Worm (Caenorhabditis elegans) whole organism, L4 larva: ENCODE results near the gene fbxa-36.

Experiments used
- F37D6.2 ChIP-seq: sonication (generic microtip); optimal IDR thresholded peaks from 2 replicates; lab custom pipeline; 2016; ENCODE audit warnings: mild to moderate bottlenecking, missing genetic modification characterization, missing compliant biosample characterization
- Y48G9A.11 ChIP-seq: fragments of 200-800 bp; sonication (Bioruptor generic); IDR thresholded peaks from 2 replicates; pipeline ENCODE4 v1.3.6; 2022; ENCODE audit warnings: missing genetic modification reagents, missing genetic modification characterization, missing compliant biosample characterization
- Y75B8A.6 ChIP-seq: fragments of 200-800 bp; sonication (Bioruptor generic); IDR thresholded peaks from 2 replicates; pipeline ENCODE4 v1.3.6; 2022; ENCODE audit warnings: missing genetic modification reagents, missing genetic modification characterization, missing compliant biosample characterization
- aha-1 ChIP-seq: fragments of 150-350 bp; peaks from one replicate; lab custom pipeline; 2014; ENCODE audit warnings: missing biosample characterization, missing genetic modification characterization
- aly-2 ChIP-seq: sonication (generic microtip); optimal IDR thresholded peaks from 2 replicates; lab custom pipeline; 2018; ENCODE audit warnings: missing biosample characterization, missing genetic modification characterization
- arid-1 ChIP-seq: fragments of 200-800 bp; sonication (Bioruptor generic); conservative IDR thresholded peaks from 2 replicates; pipeline ENCODE4 v1.3.6; 2022; ENCODE audit warnings: missing genetic modification reagents, missing genetic modification characterization, missing compliant biosample characterization
- attf-4 ChIP-seq: sonication (generic microtip); optimal IDR thresholded peaks from 3 replicates; lab custom pipeline; 2017; ENCODE audit warnings: missing biosample characterization, missing genetic modification characterization
- ceh-44 ChIP-seq: fragments of 200-800 bp; sonication (Bioruptor generic); IDR thresholded peaks from 2 replicates; pipeline ENCODE4 v1.3.6; 2022; ENCODE audit warnings: missing genetic modification reagents, missing genetic modification characterization, missing compliant biosample characterization
- ceh-82 ChIP-seq: sonication (generic microtip); optimal IDR thresholded peaks from 2 replicates; lab custom pipeline; 2017; ENCODE audit warnings: missing biosample characterization, missing genetic modification characterization
- daf-16 ChIP-seq, 3 experiments: sonication (generic microtip); optimal IDR thresholded peaks; 2 replicates each; lab custom pipeline; 2016 to 2017; ENCODE audit warnings: missing genetic modification characterization in 3 of 3, missing genetic modification reagents in 3 of 3, mild to moderate bottlenecking in 2 of 3, missing compliant biosample characterization in 2 of 3, missing biosample characterization in 1 of 3, moderate library complexity in 1 of 3
- daf-19 ChIP-seq: fragments of 200-800 bp; sonication (Bioruptor generic); conservative IDR thresholded peaks from 2 replicates; pipeline ENCODE4 v1.3.6; 2022; ENCODE audit warnings: missing genetic modification characterization, missing compliant biosample characterization
- daf-8 ChIP-seq: fragments of 200-800 bp; sonication (Bioruptor generic); IDR thresholded peaks from 2 replicates; pipeline ENCODE4 v1.3.6; 2022; ENCODE audit warnings: missing genetic modification characterization, missing compliant biosample characterization
- dmd-6 ChIP-seq: fragments of 200-800 bp; sonication (Bioruptor generic); IDR thresholded peaks from 2 replicates; pipeline ENCODE4 v1.3.6; 2022; ENCODE audit warnings: missing genetic modification reagents, missing genetic modification characterization, missing compliant biosample characterization
- dpl-1 ChIP-seq: fragments of 150-350 bp; optimal IDR thresholded peaks from 2 replicates; lab custom pipeline; 2014; ENCODE audit warnings: missing biosample characterization, missing genetic modification reagents, missing genetic modification characterization
- duxl-1 ChIP-seq: sonication (generic microtip); optimal IDR thresholded peaks from 2 replicates; lab custom pipeline; 2016; ENCODE audit warnings: mild to moderate bottlenecking, missing genetic modification characterization, moderate library complexity, missing compliant biosample characterization; ENCODE audit not compliant: poor library complexity
- dve-1 ChIP-seq: sonication (generic microtip); optimal IDR thresholded peaks from 2 replicates; lab custom pipeline; 2017; ENCODE audit warnings: antibody characterized with exemption, mild to moderate bottlenecking, missing genetic modification characterization, missing compliant biosample characterization; ENCODE audit not compliant: insufficient read depth
- egl-27 ChIP-seq: sonication (generic microtip); optimal IDR thresholded peaks from 3 replicates; lab custom pipeline; 2017; ENCODE audit warnings: missing biosample characterization, missing genetic modification reagents, missing genetic modification characterization
- egl-43 ChIP-seq: fragments of 200-800 bp; sonication (Bioruptor generic); IDR thresholded peaks from 2 replicates; pipeline ENCODE4 v1.3.6; 2022; ENCODE audit warnings: missing genetic modification reagents, missing genetic modification characterization, missing compliant biosample characterization
- fkh-10 ChIP-seq: fragments of 150-350 bp; optimal IDR thresholded peaks from 2 replicates; lab custom pipeline; 2014; ENCODE audit warnings: missing biosample characterization, missing genetic modification reagents, missing genetic modification characterization
- hif-1 ChIP-seq, 2 experiments: sonication (generic microtip); optimal IDR thresholded peaks; 2 replicates each; lab custom pipeline; 2016 to 2017; ENCODE audit warnings: missing compliant biosample characterization in 2 of 2, missing genetic modification characterization in 2 of 2, missing genetic modification reagents in 2 of 2, missing genotype in 2 of 2, mild to moderate bottlenecking in 1 of 2
- hlh-11 ChIP-seq: fragments of 200-800 bp; sonication (Bioruptor generic); optimal IDR thresholded peaks from 2 replicates; lab custom pipeline; 2018; ENCODE audit warnings: mild to moderate bottlenecking, missing genetic modification characterization, missing compliant biosample characterization
- lin-13 ChIP-seq: fragments of 150-350 bp; optimal IDR thresholded peaks from 2 replicates; lab custom pipeline; 2014; ENCODE audit warnings: missing biosample characterization, missing genetic modification reagents, missing genetic modification characterization
- lin-38 ChIP-seq: fragments of 200-800 bp; sonication (Bioruptor generic); IDR thresholded peaks from 2 replicates; pipeline ENCODE4 v1.3.6; 2022; ENCODE audit warnings: missing genetic modification reagents, missing genetic modification characterization, missing compliant biosample characterization
- lin-39 ChIP-seq: fragments of 150-350 bp; optimal IDR thresholded peaks from 2 replicates; lab custom pipeline; 2014; ENCODE audit warnings: missing biosample characterization, missing genetic modification reagents, missing genetic modification characterization
- lir-3 ChIP-seq: sonication (generic microtip); optimal IDR thresholded peaks from 2 replicates; lab custom pipeline; 2016; ENCODE audit warnings: mild to moderate bottlenecking, missing genetic modification characterization, missing compliant biosample characterization
- madf-5 ChIP-seq, 2 experiments: fragments of 200-800 bp; sonication (Bioruptor generic); IDR thresholded peaks; 2 replicates each; pipeline ENCODE4 v1.3.6; 2022; ENCODE audit warnings: missing compliant biosample characterization in 2 of 2, missing genetic modification characterization in 2 of 2
- mxl-2 ChIP-seq: fragments of 200-800 bp; sonication (Bioruptor generic); conservative IDR thresholded peaks from 2 replicates; pipeline ENCODE4 v1.3.6; 2022; ENCODE audit warnings: missing genetic modification reagents, missing genetic modification characterization, missing compliant biosample characterization
- nhr-25 ChIP-seq: sonication (generic microtip); optimal IDR thresholded peaks from 2 replicates; lab custom pipeline; 2017; ENCODE audit warnings: missing genetic modification characterization, mild to moderate bottlenecking, missing compliant biosample characterization, antibody characterized with exemption, moderate library complexity, borderline replicate concordance; ENCODE audit not compliant: insufficient read depth
- nhr-28 ChIP-seq: fragments of 150-350 bp; optimal IDR thresholded peaks from 2 replicates; lab custom pipeline; 2014; ENCODE audit warnings: missing biosample characterization, missing genetic modification characterization
- nhr-41 ChIP-seq: fragments of 200-800 bp; sonication (Bioruptor generic); IDR thresholded peaks from 2 replicates; pipeline ENCODE4 v1.3.6; 2022; ENCODE audit warnings: missing genetic modification reagents, missing genetic modification characterization, missing compliant biosample characterization
- nhr-6 ChIP-seq: fragments of 150-350 bp; optimal IDR thresholded peaks from 2 replicates; lab custom pipeline; 2014; ENCODE audit warnings: missing biosample characterization, missing genetic modification characterization
- nhr-77 ChIP-seq: fragments of 150-350 bp; optimal IDR thresholded peaks from 2 replicates; lab custom pipeline; 2014; ENCODE audit warnings: missing biosample characterization, missing genetic modification characterization
- pha-4 ChIP-seq, 2 experiments: fragments of 150-350 bp in 1 of 2; fragments of 200-800 bp in 1 of 2; sonication (Bioruptor generic) in 1 of 2; IDR thresholded peaks in 1 of 2; optimal IDR thresholded peaks in 1 of 2; 2 replicates each; pipeline versions ENCODE4 v1.3.6 to Lab custom; 2014 to 2022; ENCODE audit warnings: missing genetic modification characterization in 2 of 2, missing genetic modification reagents in 2 of 2, missing biosample characterization in 1 of 2, missing compliant biosample characterization in 1 of 2
- php-3 ChIP-seq: fragments of 200-800 bp; sonication (Bioruptor generic); IDR thresholded peaks from 2 replicates; pipeline ENCODE4 v1.3.6; 2022; ENCODE audit warnings: missing genetic modification reagents, missing genetic modification characterization, missing compliant biosample characterization
- pqm-1 ChIP-seq: sonication (generic microtip); optimal IDR thresholded peaks from 2 replicates; lab custom pipeline; 2017; ENCODE audit warnings: missing biosample characterization, missing genetic modification characterization
- unc-62 ChIP-seq, 3 experiments: fragments of 150-350 bp in 1 of 3; sonication (generic microtip); optimal IDR thresholded peaks in 2 of 3; peaks in 1 of 3; 1 replicate in 1 of 3; 2 replicates in 2 of 3; lab custom pipeline; 2014 to 2017; ENCODE audit warnings: missing biosample characterization in 3 of 3, missing genetic modification characterization in 3 of 3, missing genetic modification reagents in 3 of 3, missing genotype in 1 of 3
- zag-1 ChIP-seq: fragments of 150-350 bp; optimal IDR thresholded peaks from 2 replicates; lab custom pipeline; 2014; ENCODE audit warnings: missing biosample characterization, missing genetic modification characterization
- zip-11 ChIP-seq: fragments of 200-800 bp; sonication (Bioruptor generic); IDR thresholded peaks from 2 replicates; pipeline ENCODE4 v1.3.6; 2022; ENCODE audit warnings: missing genetic modification characterization, missing compliant biosample characterization
- zip-2 ChIP-seq: fragments of 150-350 bp; optimal IDR thresholded peaks from 2 replicates; lab custom pipeline; 2014; ENCODE audit warnings: missing biosample characterization, missing genetic modification characterization
- ztf-11 ChIP-seq: fragments of 150-350 bp; optimal IDR thresholded peaks from 2 replicates; lab custom pipeline; 2014; ENCODE audit warnings: missing biosample characterization, missing genetic modification characterization
- ztf-7 ChIP-seq: fragments of 150-350 bp; optimal IDR thresholded peaks from 2 replicates; lab custom pipeline; 2014; ENCODE audit warnings: missing biosample characterization, missing genetic modification characterization

Gene fbxa-36

ce11 chrIII:1308209-1308608 lies 15.2 kb upstream of the fbxa-36 start, which contains the start of gene fbxa-79 (continued):
- TF ChIP-seq dpl-1 (GFP tag; lab: Kevin White, UChicago) (no peak), Y75B8A.6 (no peak), arid-1 (no peak), egl-43 (GFP tag; lab: Robert Waterston, UW) (no peak), ceh-82 (tag; lab: Kevin White, UChicago) (no peak), nhr-25 (no peak), fkh-10 (GFP tag; lab: Kevin White, UChicago) (no peak), F37D6.2 (no peak), hif-1 (tag; optimal IDR thresholded peaks at IDR 0.05; lab: Kevin White, UChicago) (no peak), hlh-11 (tag; lab: Kevin White, UChicago) (peak; percentile 31), dmd-6 (GFP tag; lab: Robert Waterston, UW) (peak; percentile 22; the same call in 1 of the 2 replicates), lin-39 (tag; lab: Kevin White, UChicago) (no peak), nhr-28 (peak; percentile 78), nhr-6 (tag; lab: Kevin White, UChicago) (no peak), php-3 (GFP tag; lab: Robert Waterston, UW) (no peak), lin-38 (GFP tag; lab: Robert Waterston, UW) (no peak), madf-5 (GFP tag; IDR thresholded peaks at IDR 0.05; lab: Robert Waterston, UW) (no peak), mxl-2 (GFP tag; lab: Robert Waterston, UW) (no peak), aly-2 (no peak), lir-3 (tag; lab: Kevin White, UChicago) (no peak), lin-13 (GFP tag; lab: Kevin White, UChicago) (no peak), daf-19 (GFP tag; lab: Robert Waterston, UW) (no peak), zag-1 (tag; lab: Kevin White, UChicago) (no peak), dve-1 (peak; percentile 38), ceh-44 (GFP tag; lab: Robert Waterston, UW) (no peak)

ce11 chrIII:1307333-1307732 lies 14.3 kb upstream of the fbxa-36 start:
- TF ChIP-seq zip-2 (tag; lab: Kevin White, UChicago) (no peak), aha-1 (tag; lab: Kevin White, UChicago) (peak; percentile 23), unc-62 (GFP tag; optimal IDR thresholded peaks at IDR 0.05 in 1 of 2; lab: Kevin White, UChicago) (peak in 1 of 2 experiments; percentile 77), unc-62 (tag; optimal IDR thresholded peaks at IDR 0.05; lab: Kevin White, UChicago) (no peak)
- TF ChIP-seq, all 104 proteins: peak for 2

- TF ChIP-seq unc-62 (GFP tag; optimal IDR thresholded peaks at IDR 0.05 in 1 of 2; lab: Kevin White, UChicago) (peak in 1 of 2 experiments; percentile 16), unc-62 (tag; optimal IDR thresholded peaks at IDR 0.05; lab: Kevin White, UChicago) (no peak), zip-11 (GFP tag; lab: Robert Waterston, UW) (no peak), ztf-11 (tag; lab: Kevin White, UChicago) (no peak)
Measured at ce11 chrIII:1303414-1303813, 10.4 kb upstream of the fbxa-36 start, which contains the start of gene fbxa-75. Gene fbxa-75 (plus strand): TSS chrIII:1303714.

- no peak for TF ChIP-seq nhr-41 (GFP tag; lab: Robert Waterston, UW)
- no peak for TF ChIP-seq egl-27 (tag; lab: Kevin White, UChicago)
Measured at ce11 chrIII:1297604-1298003, 4.6 kb upstream of the fbxa-36 start, which contains the start of gene fbxa-28. Gene fbxa-28 (plus strand): TSS chrIII:1297904.

ce11 chrIII:1295149-1295716 lies 2.2 kb upstream of the fbxa-36 start, which contains the start of gene fbxa-35:
Gene fbxa-35 (plus strand): TSS chrIII:1295666.
- peak; percentile 65 for TF ChIP-seq nhr-28
- TF ChIP-seq pha-4 (GFP tag; IDR thresholded peaks at IDR 0.05; lab: Robert Waterston, UW) = no peak
- no peak for TF ChIP-seq pha-4 (tag; optimal IDR thresholded peaks at IDR 0.05; lab: Kevin White, UChicago)
- TF ChIP-seq duxl-1 (tag; lab: Kevin White, UChicago) = no peak
- TF ChIP-seq daf-8 = no peak
- TF ChIP-seq pqm-1 (tag; lab: Kevin White, UChicago) = peak; percentile 79
- no peak for TF ChIP-seq attf-4 (tag; lab: Kevin White, UChicago)
- TF ChIP-seq nhr-77 (tag; lab: Kevin White, UChicago) = peak; percentile 54
- peak in 1 of 2 experiments; percentile 85 for TF ChIP-seq unc-62 (GFP tag; optimal IDR thresholded peaks at IDR 0.05 in 1 of 2; lab: Kevin White, UChicago)
- TF ChIP-seq unc-62 (tag; optimal IDR thresholded peaks at IDR 0.05; lab: Kevin White, UChicago) = no peak
- TF ChIP-seq mxl-2 (GFP tag; lab: Robert Waterston, UW) = no peak
- TF ChIP-seq ztf-7 (tag; lab: Kevin White, UChicago) = no peak
- TF ChIP-seq Y48G9A.11 (GFP tag; lab: Robert Waterston, UW) = no peak
- TF ChIP-seq daf-16 (GFP tag; optimal IDR thresholded peaks at IDR 0.05; lab: Kevin White, UChicago) = no peak
- peak; percentile 45 for TF ChIP-seq daf-16 (tag; optimal IDR thresholded peaks at IDR 0.05; lab: Kevin White, UChicago)
- TF ChIP-seq, all 104 proteins: peak for 5
